Worm (Caenorhabditis elegans) whole organism, L4 larva: Measurements from ENCODE around the gene C13A2.9.
"Not testable (repeated sequence)": the region's sequence is repeated elsewhere in the genome, so short reads cannot be mapped to it uniquely, and the experiment has no call there.

Experiments
- F26F4.8 ChIP-seq: fragments of 200-800 bp; sonication (Bioruptor generic); conservative IDR thresholded peaks from 2 replicates; pipeline ENCODE4 v1.3.6; 2022; ENCODE audit warnings: missing genetic modification characterization, missing compliant biosample characterization
- R02D3.7 ChIP-seq: fragments of 150-350 bp; sonication (generic microtip); optimal IDR thresholded peaks from 3 replicates; lab custom pipeline; 2014; ENCODE audit warnings: missing biosample characterization, missing genetic modification characterization
- Y48G9A.11 ChIP-seq: fragments of 200-800 bp; sonication (Bioruptor generic); IDR thresholded peaks from 2 replicates; pipeline ENCODE4 v1.3.6; 2022; ENCODE audit warnings: missing genetic modification reagents, missing genetic modification characterization, missing compliant biosample characterization
- Y75B8A.6 ChIP-seq: fragments of 200-800 bp; sonication (Bioruptor generic); IDR thresholded peaks from 2 replicates; pipeline ENCODE4 v1.3.6; 2022; ENCODE audit warnings: missing genetic modification reagents, missing genetic modification characterization, missing compliant biosample characterization
- ZK337.2 ChIP-seq: fragments of 200-800 bp; sonication (Bioruptor generic); IDR thresholded peaks from 2 replicates; pipeline ENCODE4 v1.3.6; 2022; ENCODE audit warnings: missing genetic modification reagents, missing genetic modification characterization, missing compliant biosample characterization
- ama-1 ChIP-seq: fragments of 150-350 bp; optimal IDR thresholded peaks from 2 replicates; lab custom pipeline; 2014; ENCODE audit warnings: inconsistent platforms, mixed read lengths
- arid-1 ChIP-seq: fragments of 200-800 bp; sonication (Bioruptor generic); conservative IDR thresholded peaks from 2 replicates; pipeline ENCODE4 v1.3.6; 2022; ENCODE audit warnings: missing genetic modification reagents, missing genetic modification characterization, missing compliant biosample characterization
- ceh-32 ChIP-seq: sonication (generic microtip); optimal IDR thresholded peaks from 2 replicates; lab custom pipeline; 2016; ENCODE audit warnings: mild to moderate bottlenecking, missing genetic modification characterization, missing compliant biosample characterization; ENCODE audit not compliant: poor library complexity
- ceh-62 ChIP-seq: sonication (generic microtip); optimal IDR thresholded peaks from 2 replicates; lab custom pipeline; 2017; ENCODE audit warnings: missing biosample characterization, missing genetic modification characterization
- ceh-82 ChIP-seq: sonication (generic microtip); optimal IDR thresholded peaks from 2 replicates; lab custom pipeline; 2017; ENCODE audit warnings: missing biosample characterization, missing genetic modification characterization
- cey-2 ChIP-seq: sonication (generic microtip); optimal IDR thresholded peaks from 3 replicates; lab custom pipeline; 2017; ENCODE audit warnings: missing genetic modification characterization, mild to moderate bottlenecking, missing compliant biosample characterization, antibody characterized with exemption, borderline replicate concordance; ENCODE audit not compliant: insufficient read depth
- daf-12 ChIP-seq: fragments of 150-350 bp; optimal IDR thresholded peaks from 2 replicates; lab custom pipeline; 2014; ENCODE audit warnings: missing biosample characterization, missing genetic modification reagents, missing genetic modification characterization
- daf-16 ChIP-seq, 3 experiments: sonication (generic microtip); optimal IDR thresholded peaks; 2 replicates each; lab custom pipeline; 2016 to 2017; ENCODE audit warnings: missing genetic modification characterization in 3 of 3, missing genetic modification reagents in 3 of 3, mild to moderate bottlenecking in 2 of 3, missing compliant biosample characterization in 2 of 3, missing biosample characterization in 1 of 3, moderate library complexity in 1 of 3
- daf-8 ChIP-seq: fragments of 200-800 bp; sonication (Bioruptor generic); IDR thresholded peaks from 2 replicates; pipeline ENCODE4 v1.3.6; 2022; ENCODE audit warnings: missing genetic modification characterization, missing compliant biosample characterization
- dmd-6 ChIP-seq: fragments of 200-800 bp; sonication (Bioruptor generic); IDR thresholded peaks from 2 replicates; pipeline ENCODE4 v1.3.6; 2022; ENCODE audit warnings: missing genetic modification reagents, missing genetic modification characterization, missing compliant biosample characterization
- dmd-8 ChIP-seq: fragments of 200-800 bp; sonication (Bioruptor generic); IDR thresholded peaks from 2 replicates; pipeline ENCODE4 v1.3.6; 2022; ENCODE audit warnings: missing genetic modification characterization, missing compliant biosample characterization
- dve-1 ChIP-seq: sonication (generic microtip); optimal IDR thresholded peaks from 2 replicates; lab custom pipeline; 2017; ENCODE audit warnings: antibody characterized with exemption, mild to moderate bottlenecking, missing genetic modification characterization, missing compliant biosample characterization; ENCODE audit not compliant: insufficient read depth
- hlh-11 ChIP-seq: fragments of 200-800 bp; sonication (Bioruptor generic); optimal IDR thresholded peaks from 2 replicates; lab custom pipeline; 2018; ENCODE audit warnings: mild to moderate bottlenecking, missing genetic modification characterization, missing compliant biosample characterization
- lin-1 ChIP-seq: fragments of 200-800 bp; sonication (Bioruptor generic); IDR thresholded peaks from 2 replicates; pipeline ENCODE4 v1.3.6; 2022; ENCODE audit warnings: missing genetic modification reagents, missing genetic modification characterization, missing compliant biosample characterization
- lin-38 ChIP-seq: fragments of 200-800 bp; sonication (Bioruptor generic); IDR thresholded peaks from 2 replicates; pipeline ENCODE4 v1.3.6; 2022; ENCODE audit warnings: missing genetic modification reagents, missing genetic modification characterization, missing compliant biosample characterization
- lin-39 ChIP-seq: fragments of 150-350 bp; optimal IDR thresholded peaks from 2 replicates; lab custom pipeline; 2014; ENCODE audit warnings: missing biosample characterization, missing genetic modification reagents, missing genetic modification characterization
- mdl-1 ChIP-seq, 2 experiments: fragments of 150-350 bp in 1 of 2; sonication (generic microtip) in 1 of 2; optimal IDR thresholded peaks; 2 replicates each; lab custom pipeline; 2014 to 2017; ENCODE audit warnings: missing biosample characterization in 2 of 2, missing genetic modification characterization in 2 of 2
- mxl-2 ChIP-seq: fragments of 200-800 bp; sonication (Bioruptor generic); conservative IDR thresholded peaks from 2 replicates; pipeline ENCODE4 v1.3.6; 2022; ENCODE audit warnings: missing genetic modification reagents, missing genetic modification characterization, missing compliant biosample characterization
- nhr-10 ChIP-seq: fragments of 150-350 bp; optimal IDR thresholded peaks from 2 replicates; lab custom pipeline; 2014; ENCODE audit warnings: missing biosample characterization, missing genetic modification characterization
- nhr-237 ChIP-seq: sonication (generic microtip); optimal IDR thresholded peaks from 2 replicates; lab custom pipeline; 2017; ENCODE audit warnings: missing biosample characterization, missing genetic modification characterization
- nhr-77 ChIP-seq: fragments of 150-350 bp; optimal IDR thresholded peaks from 2 replicates; lab custom pipeline; 2014; ENCODE audit warnings: missing biosample characterization, missing genetic modification characterization
- rbr-2 ChIP-seq: sonication (generic microtip); optimal IDR thresholded peaks from 2 replicates; lab custom pipeline; 2016; ENCODE audit warnings: missing genotype, missing genetic modification characterization, missing compliant biosample characterization
- set-16 ChIP-seq: fragments of 200-800 bp; sonication (Bioruptor generic); IDR thresholded peaks from 2 replicates; pipeline ENCODE4 v1.3.6; 2022; ENCODE audit warnings: missing genetic modification reagents, missing genetic modification characterization, missing compliant biosample characterization
- spr-3 ChIP-seq: fragments of 200-800 bp; sonication (Bioruptor generic); optimal IDR thresholded peaks from 2 replicates; lab custom pipeline; 2018; ENCODE audit warnings: mild to moderate bottlenecking, missing genetic modification characterization, missing compliant biosample characterization
- unc-39 ChIP-seq: sonication (generic microtip); optimal IDR thresholded peaks from 2 replicates; lab custom pipeline; 2017; ENCODE audit warnings: missing biosample characterization, missing genetic modification characterization
- unc-62 ChIP-seq, 3 experiments: fragments of 150-350 bp in 1 of 3; sonication (generic microtip); optimal IDR thresholded peaks in 2 of 3; peaks in 1 of 3; 1 replicate in 1 of 3; 2 replicates in 2 of 3; lab custom pipeline; 2014 to 2017; ENCODE audit warnings: missing biosample characterization in 3 of 3, missing genetic modification characterization in 3 of 3, missing genetic modification reagents in 3 of 3, missing genotype in 1 of 3
- zfp-3 ChIP-seq: fragments of 200-800 bp; sonication (Bioruptor generic); conservative IDR thresholded peaks from 2 replicates; pipeline ENCODE4 v1.3.6; 2022; ENCODE audit warnings: missing genetic modification reagents, missing genetic modification characterization, missing compliant biosample characterization

C13A2.9 gene

DNA sequence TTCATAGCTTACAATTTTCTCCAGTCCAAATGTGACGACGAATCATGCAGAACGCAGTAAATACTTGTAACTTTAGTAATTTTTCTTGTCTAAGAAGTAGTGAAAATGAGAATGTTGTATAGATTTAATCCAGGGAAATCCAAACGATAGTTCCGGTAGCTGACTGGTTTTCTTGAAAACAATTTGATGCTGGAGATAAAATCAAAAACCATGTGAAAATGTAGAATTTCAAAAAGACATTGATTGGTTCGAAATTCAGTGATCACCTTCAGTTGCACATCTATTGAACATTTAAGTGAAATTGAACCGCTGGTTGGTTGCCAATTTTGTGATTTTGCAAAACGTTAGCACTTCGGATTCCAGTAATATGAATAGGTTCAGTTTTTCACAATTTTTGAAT, at the start of gene C13A2.9:
Gene C13A2.9 (minus strand): TSS at position 101 of the 400 bp plus-strand sequence.
- TF ChIP-seq dmd-6 (no peak), dmd-8 (GFP tag; lab: Robert Waterston, UW) (no peak), R02D3.7 (no peak), Y48G9A.11 (no peak), ZK337.2 (GFP tag; lab: Robert Waterston, UW) (no peak), ceh-62 (tag; lab: Kevin White, UChicago) (no peak), dve-1 (tag; lab: Kevin White, UChicago) (no peak), set-16 (GFP tag; lab: Robert Waterston, UW) (no peak), ama-1 (lab: Kevin White, UChicago) (no peak), daf-8 (GFP tag; lab: Robert Waterston, UW) (no peak), rbr-2 (tag; lab: Kevin White, UChicago) (no peak), nhr-10 (no peak)

DNA sequence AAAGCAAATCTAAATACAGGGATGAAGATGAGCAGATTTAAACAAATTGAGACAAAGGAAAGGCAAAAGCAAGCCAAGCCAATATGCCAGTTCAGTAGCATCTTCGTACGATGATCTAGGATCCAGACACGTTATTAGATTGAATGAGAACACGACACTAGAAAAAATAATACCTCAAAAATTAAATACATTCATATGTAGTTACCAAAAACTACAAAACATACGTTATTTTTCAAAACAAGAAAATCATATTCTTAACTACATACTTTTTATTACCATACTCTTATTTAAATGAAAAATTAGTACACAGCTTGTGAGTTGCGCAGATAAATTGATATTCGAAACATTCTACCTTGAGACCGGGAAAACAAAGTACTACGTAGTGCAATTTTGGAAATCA, 49.3 kb upstream of the C13A2.9 start, which contains the start of gene srx-6:
Gene srx-6 (minus strand): TSS at position 101 of the 400 bp plus-strand sequence.
- TF ChIP-seq lin-1 (GFP tag; lab: Robert Waterston, UW) (no peak), lin-39 (tag; lab: Kevin White, UChicago) (no peak), unc-39 (no peak), R02D3.7 (no peak)

DNA sequence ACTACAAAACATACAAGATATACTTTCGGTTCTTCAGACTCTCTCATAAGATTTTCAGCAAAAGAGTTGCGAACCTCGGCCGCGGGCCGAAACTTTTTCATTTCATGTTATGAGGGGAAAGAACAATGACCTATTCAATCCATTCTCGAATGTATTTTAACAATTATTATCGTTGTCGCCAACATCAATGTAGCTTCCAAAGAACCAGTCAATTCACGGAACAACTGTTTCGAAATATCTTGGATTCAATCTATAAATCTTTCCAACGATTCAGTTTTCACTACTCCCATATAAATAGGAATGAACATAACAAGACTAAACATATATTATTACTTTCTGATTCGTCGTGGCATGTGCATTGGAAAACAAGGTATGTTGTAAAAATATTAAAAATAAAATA, 43.1 kb upstream of the C13A2.9 start, which contains the start of gene F07G11.1:
Gene F07G11.1 (plus strand): TSS at position 301 of the 400 bp plus-strand sequence.
- TF ChIP-seq Y75B8A.6 (GFP tag; lab: Robert Waterston, UW) (no peak), mxl-2 (no peak), ceh-32 (no peak), arid-1 (GFP tag; lab: Robert Waterston, UW) (no peak), zfp-3 (GFP tag; lab: Robert Waterston, UW) (no peak)

DNA sequence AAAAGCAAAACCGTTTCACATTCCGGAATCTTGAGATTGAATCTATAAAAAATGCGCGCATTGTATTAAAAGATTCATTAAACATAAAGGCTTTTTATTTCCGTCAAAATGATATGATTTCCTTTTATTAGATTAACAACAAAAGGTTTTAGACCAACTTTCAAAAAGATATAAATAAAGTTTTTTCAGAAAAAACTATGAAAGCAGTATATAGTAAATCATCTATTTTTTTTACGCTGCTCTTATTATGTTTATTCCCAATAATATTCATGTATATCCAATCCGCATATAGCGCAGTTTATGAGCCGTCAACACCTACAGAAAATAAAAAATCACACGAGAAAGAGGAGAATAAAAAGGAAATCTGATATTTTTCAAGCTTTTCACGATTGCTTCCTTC, 40.6 kb upstream of the C13A2.9 start, which contains the start of gene F07G11.2:
Gene F07G11.2 (plus strand): TSS at position 301 of the 400 bp plus-strand sequence.
- TF ChIP-seq hlh-11; lin-38 (GFP tag; lab: Robert Waterston, UW); daf-16 (GFP tag; optimal IDR thresholded peaks at IDR 0.05; lab: Kevin White, UChicago); daf-16 (tag; optimal IDR thresholded peaks at IDR 0.05; lab: Kevin White, UChicago): not testable (repeated sequence)

DNA sequence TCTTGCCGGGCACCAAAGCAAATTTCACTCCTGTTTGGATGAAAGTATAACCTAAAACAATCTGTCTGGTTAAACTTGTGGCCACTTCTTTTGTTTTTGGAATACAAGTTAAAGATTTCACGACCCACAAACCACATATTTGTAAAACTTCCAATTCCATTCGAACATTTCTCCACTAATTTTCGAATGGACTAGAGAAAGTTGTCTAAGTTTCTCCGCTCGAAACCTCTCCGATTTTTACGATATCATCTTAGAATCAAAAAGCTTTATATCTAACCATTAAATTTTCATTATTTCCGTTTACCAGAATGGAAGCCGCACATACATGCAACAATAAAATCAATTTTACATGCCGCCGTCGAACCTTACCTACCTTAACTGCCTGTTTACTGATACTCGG, 34.5 kb upstream of the C13A2.9 start, which contains the start of gene F07G11.3:
Gene F07G11.3 (plus strand): TSS at position 301 of the 400 bp plus-strand sequence.
- TF ChIP-seq unc-62 (GFP tag; optimal IDR thresholded peaks at IDR 0.05 in 1 of 2; lab: Kevin White, UChicago): peak in 1 of 2 experiments; percentile 55
- no peak for TF ChIP-seq unc-62 (tag; optimal IDR thresholded peaks at IDR 0.05; lab: Kevin White, UChicago)
- TF ChIP-seq spr-3 (GFP tag; lab: Kevin White, UChicago): no peak

DNA sequence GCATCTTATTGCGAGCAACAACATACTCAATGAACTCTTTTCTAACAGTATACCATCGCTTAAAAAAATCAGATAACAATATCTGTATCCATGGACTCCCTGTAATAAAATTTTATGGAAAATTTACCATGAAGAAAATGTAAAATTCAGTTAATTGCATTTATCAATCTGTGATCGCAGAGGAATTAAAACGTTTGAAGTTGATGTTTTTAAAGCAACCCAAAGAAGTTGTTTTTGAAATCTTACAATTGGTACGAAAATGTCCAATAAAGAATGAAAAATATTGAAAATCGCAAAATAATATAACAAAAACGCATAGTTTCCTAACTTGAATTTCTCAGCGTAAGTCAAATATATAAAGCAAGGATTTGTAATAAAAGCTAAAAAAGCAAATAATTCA, 33.3 kb upstream of the C13A2.9 start, which contains the start of gene srj-32:
Gene srj-32 (minus strand): TSS at position 101 of the 400 bp plus-strand sequence.
- TF ChIP-seq cey-2 (tag; lab: Kevin White, UChicago) (no peak), ceh-32 (no peak), daf-12 (no peak)
- TF ChIP-seq, all 104 proteins: peak for 0

DNA sequence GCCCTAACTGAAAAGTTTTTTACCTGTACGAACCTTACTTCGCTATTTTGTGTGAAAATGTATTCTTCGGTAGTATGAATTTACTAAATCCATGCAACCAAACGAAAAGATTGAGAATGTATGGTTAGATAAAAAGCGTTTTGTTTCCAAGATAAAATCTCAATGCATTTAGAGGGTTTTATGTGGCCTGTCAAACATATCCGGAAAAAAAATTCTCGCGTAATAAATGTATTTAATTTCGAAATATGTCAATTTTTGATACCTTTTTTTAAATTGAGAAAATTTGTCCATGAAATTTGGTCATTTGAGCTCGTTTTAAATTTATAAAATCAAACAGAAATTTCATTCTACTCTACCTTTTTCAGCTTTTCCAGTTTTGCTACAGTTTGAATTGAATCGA, 31.3 kb upstream of the C13A2.9 start, which contains the start of gene F07G11.4:
Gene F07G11.4 (minus strand): TSS at position 101 of the 400 bp plus-strand sequence.
- no peak for TF ChIP-seq nhr-77 (tag; lab: Kevin White, UChicago)
- TF ChIP-seq ceh-82 (tag; lab: Kevin White, UChicago): no peak
- no peak for TF ChIP-seq ama-1 (lab: Kevin White, UChicago)
- no peak for TF ChIP-seq F26F4.8 (GFP tag; lab: Robert Waterston, UW)
- no peak for TF ChIP-seq daf-12
- no peak for TF ChIP-seq nhr-237 (tag; lab: Kevin White, UChicago)
- TF ChIP-seq mdl-1 (tag; optimal IDR thresholded peaks at IDR 0.05; lab: Kevin White, UChicago): no peak
- TF ChIP-seq, all 104 proteins: peak for 0
